Worm (Caenorhabditis elegans) whole organism, L1 larva: ENCODE measurements around the gene alh-3.

Experiments
- ama-1 ChIP-seq: fragments of 150-350 bp; optimal IDR thresholded peaks from 2 replicates; lab custom pipeline; 2014
- ceh-8 ChIP-seq: fragments of 200-800 bp; sonication (Bioruptor generic); optimal IDR thresholded peaks from 2 replicates; lab custom pipeline; 2018; ENCODE audit warnings: mild to moderate bottlenecking, missing genetic modification characterization, moderate library complexity, missing compliant biosample characterization
- fos-1 ChIP-seq: fragments of 150-350 bp; optimal IDR thresholded peaks from 2 replicates; lab custom pipeline; 2014; ENCODE audit warnings: missing biosample characterization, missing genetic modification characterization
- grh-1 ChIP-seq: fragments of 200-800 bp; sonication (Bioruptor generic); IDR thresholded peaks from 2 replicates; pipeline ENCODE4 v1.3.6; 2022; ENCODE audit warnings: missing genetic modification reagents, missing genetic modification characterization, missing compliant biosample characterization
- lin-39 ChIP-seq: fragments of 150-350 bp; optimal IDR thresholded peaks from 2 replicates; lab custom pipeline; 2014; ENCODE audit warnings: missing biosample characterization, missing genetic modification reagents, missing genetic modification characterization
- lir-3 ChIP-seq: sonication (generic microtip); optimal IDR thresholded peaks from 2 replicates; lab custom pipeline; 2016; ENCODE audit warnings: mild to moderate bottlenecking, missing genetic modification characterization, moderate library complexity, missing compliant biosample characterization; ENCODE audit not compliant: poor library complexity
- mep-1 ChIP-seq: fragments of 150-350 bp; optimal IDR thresholded peaks from 2 replicates; lab custom pipeline; 2014; ENCODE audit warnings: missing biosample characterization, missing genetic modification characterization
- nhr-20 ChIP-seq: sonication (generic microtip); optimal IDR thresholded peaks from 2 replicates; lab custom pipeline; 2016; ENCODE audit warnings: mild to moderate bottlenecking, missing genetic modification characterization, missing compliant biosample characterization
- nhr-90 ChIP-seq: sonication (generic microtip); optimal IDR thresholded peaks from 2 replicates; lab custom pipeline; 2016; ENCODE audit warnings: mild to moderate bottlenecking, missing genetic modification characterization, missing compliant biosample characterization; ENCODE audit not compliant: poor library complexity
- pqm-1 ChIP-seq: sonication (generic microtip); optimal IDR thresholded peaks from 3 replicates; lab custom pipeline; 2017; ENCODE audit warnings: missing biosample characterization, missing genetic modification characterization
- sup-37 ChIP-seq: fragments of 200-800 bp; sonication (Bioruptor generic); optimal IDR thresholded peaks from 2 replicates; lab custom pipeline; 2018; ENCODE audit warnings: mild to moderate bottlenecking, missing genetic modification characterization, missing compliant biosample characterization

DNA sequence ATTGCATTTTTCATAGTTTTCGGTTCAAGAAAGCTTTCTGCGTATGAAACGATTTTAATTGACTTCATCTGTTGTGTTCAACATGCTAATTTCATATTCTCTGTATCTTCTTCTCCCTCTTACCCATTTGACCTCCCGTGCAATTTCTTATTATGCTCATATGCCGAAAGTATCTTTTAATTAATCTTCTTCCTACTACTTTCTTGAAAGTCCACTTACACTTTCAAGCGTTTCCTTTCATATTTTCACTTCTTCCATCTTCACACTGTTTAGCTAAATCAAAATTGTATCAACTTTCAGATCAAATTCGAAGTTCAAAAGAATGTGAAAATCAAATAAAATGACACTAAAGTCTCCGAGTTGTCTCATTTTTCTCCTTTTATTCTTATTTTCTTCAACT lies 31.7 kb upstream of the alh-3 start, which contains the start of gene F13H10.5:
- TF ChIP-seq nhr-90 (no peak), lir-3 (tag; lab: Kevin White, UChicago) (no peak), ama-1 (lab: Kevin White, UChicago) (no peak), lin-39 (tag; lab: Kevin White, UChicago) (no peak), ceh-8 (no peak), nhr-20 (tag; lab: Kevin White, UChicago) (no peak), grh-1 (GFP tag; lab: Robert Waterston, UW) (no peak), pqm-1 (no peak), fos-1 (tag; lab: Kevin White, UChicago) (no peak), mep-1 (no peak), sup-37 (no peak)
